Fruit fly (Drosophila melanogaster) whole organism, embryonic: ENCODE measurements around the gene Gale.
A peak's percentile ranks its signal among the peaks of the same experiment; 100 is the strongest.

Experiments used
- Adf1 ChIP-seq: fragments of 200-800 bp; sonication (Bioruptor generic); IDR thresholded peaks from 2 replicates; pipeline ENCODE4 v1.3.6; 2022; ENCODE audit warnings: missing biosample characterization, missing genetic modification characterization
- Atf6 ChIP-seq: fragments of 200-800 bp; sonication (Bioruptor generic); IDR thresholded peaks from 2 replicates; pipeline ENCODE4 v1.3.6; 2022; ENCODE audit warnings: missing biosample characterization, missing genetic modification characterization
- B-H1 ChIP-seq: fragments of 200-800 bp; sonication (Bioruptor generic); IDR thresholded peaks from 3 replicates; pipeline ENCODE4 v1.3.6; 2022; ENCODE audit warnings: missing biosample characterization, missing genetic modification characterization
- Bgb ChIP-seq: fragments of 200-800 bp; sonication (Bioruptor generic); IDR thresholded peaks from 2 replicates; pipeline ENCODE4 v1.3.6; 2022; ENCODE audit warnings: missing biosample characterization, missing genetic modification characterization; ENCODE audit not compliant: partially characterized antibody
- Blimp-1 ChIP-seq: fragments of 200-800 bp; sonication (Bioruptor generic); optimal IDR thresholded peaks from 3 replicates; lab custom pipeline; 2018; ENCODE audit warnings: missing biosample characterization, missing genetic modification characterization, mild to moderate bottlenecking, moderate library complexity, missing genetic modification reagents
- C15 ChIP-seq: fragments of 200-800 bp; sonication (Bioruptor generic); IDR thresholded peaks from 3 replicates; pipeline ENCODE4 v1.3.6; 2022; ENCODE audit warnings: missing biosample characterization, missing genetic modification characterization
- CG10979 ChIP-seq: fragments of 200-800 bp; sonication (Bioruptor generic); optimal IDR thresholded peaks from 2 replicates; lab custom pipeline; 2018; ENCODE audit warnings: missing biosample characterization, mild to moderate bottlenecking, missing genetic modification characterization, moderate library complexity
- CG11398 ChIP-seq: fragments of 200-800 bp; sonication (Bioruptor generic); optimal IDR thresholded peaks from 2 replicates; lab custom pipeline; 2016; ENCODE audit warnings: missing biosample characterization, missing genetic modification characterization
- CG12391 ChIP-seq: fragments of 200-800 bp; sonication (Bioruptor generic); optimal IDR thresholded peaks from 3 replicates; lab custom pipeline; 2018; ENCODE audit warnings: missing biosample characterization, mild to moderate bottlenecking, missing genetic modification characterization, moderate library complexity
- CG12659 ChIP-seq: fragments of 200-800 bp; sonication (Bioruptor generic); optimal IDR thresholded peaks from 3 replicates; lab custom pipeline; 2017; ENCODE audit warnings: mild to moderate bottlenecking, missing biosample characterization, missing genetic modification reagents, missing genetic modification characterization
- CG1529 ChIP-seq: fragments of 200-800 bp; sonication (Bioruptor generic); optimal IDR thresholded peaks from 3 replicates; lab custom pipeline; 2018; ENCODE audit warnings: missing biosample characterization, missing genetic modification characterization
- CG1603 ChIP-seq: fragments of 200-800 bp; sonication (Bioruptor generic); optimal IDR thresholded peaks from 2 replicates; lab custom pipeline; 2019; ENCODE audit warnings: missing biosample characterization, mild to moderate bottlenecking, missing genetic modification characterization, moderate library complexity
- CG18764 ChIP-seq: fragments of 200-800 bp; sonication (Bioruptor generic); optimal IDR thresholded peaks from 3 replicates; lab custom pipeline; 2016; ENCODE audit warnings: missing biosample characterization, missing genetic modification characterization
- CG2199 ChIP-seq: fragments of 200-800 bp; sonication (Bioruptor generic); IDR thresholded peaks from 3 replicates; pipeline ENCODE4 v1.3.6; 2022; ENCODE audit warnings: missing biosample characterization, missing genetic modification characterization
- CG4707 ChIP-seq: fragments of 200-800 bp; sonication (Bioruptor generic); optimal IDR thresholded peaks from 2 replicates; lab custom pipeline; 2018; ENCODE audit warnings: missing biosample characterization, mild to moderate bottlenecking, missing genetic modification characterization, moderate library complexity
- CG6272 ChIP-seq: fragments of 200-800 bp; sonication (Bioruptor generic); IDR thresholded peaks from 2 replicates; pipeline ENCODE4 v1.3.6; 2022; ENCODE audit warnings: missing biosample characterization, missing genetic modification characterization
- CG6683 ChIP-seq: fragments of 200-800 bp; sonication (Bioruptor generic); optimal IDR thresholded peaks from 2 replicates; lab custom pipeline; 2017; ENCODE audit warnings: missing biosample characterization, mild to moderate bottlenecking, missing genetic modification characterization, missing genetic modification reagents
- CG7963 ChIP-seq: fragments of 200-800 bp; sonication (Bioruptor generic); IDR thresholded peaks from 3 replicates; pipeline ENCODE4 v1.3.6; 2022; ENCODE audit warnings: missing biosample characterization, missing genetic modification characterization; ENCODE audit not compliant: partially characterized antibody
- CG8281 ChIP-seq: fragments of 200-800 bp; sonication (Bioruptor generic); optimal IDR thresholded peaks from 2 replicates; lab custom pipeline; 2018; ENCODE audit warnings: missing biosample characterization, mild to moderate bottlenecking, missing genetic modification characterization, moderate library complexity
- Dll ChIP-seq: fragments of 200-800 bp; sonication (Bioruptor generic); IDR thresholded peaks from 4 replicates; pipeline ENCODE4 v1.3.6; 2022; ENCODE audit warnings: missing biosample characterization, missing genetic modification characterization; ENCODE audit not compliant: partially characterized antibody
- Doc3 ChIP-seq: fragments of 200-800 bp; sonication (Bioruptor generic); IDR thresholded peaks from 3 replicates; pipeline ENCODE4 v1.3.6; 2022; ENCODE audit warnings: missing biosample characterization, missing genetic modification characterization; ENCODE audit not compliant: partially characterized antibody
- HHEX ChIP-seq: fragments of 200-800 bp; sonication (Bioruptor generic); optimal IDR thresholded peaks from 3 replicates; lab custom pipeline; 2017; ENCODE audit warnings: missing biosample characterization, mild to moderate bottlenecking, missing genetic modification characterization, missing genetic modification reagents
- Hr39 ChIP-seq: fragments of >200 bp; optimal IDR thresholded peaks from 2 replicates; lab custom pipeline; 2017
- Hr51 ChIP-seq, 2 experiments: fragments of 200-800 bp; sonication (Bioruptor generic); optimal IDR thresholded peaks; 2 replicates in 1 of 2; 3 replicates in 1 of 2; lab custom pipeline; 2016 to 2018; ENCODE audit warnings: missing biosample characterization in 2 of 2, missing genetic modification characterization in 2 of 2, mild to moderate bottlenecking in 1 of 2, moderate library complexity in 1 of 2
- Jarid2 ChIP-seq: fragments of 200-800 bp; sonication (Bioruptor generic); optimal IDR thresholded peaks from 3 replicates; lab custom pipeline; 2017; ENCODE audit warnings: mild to moderate bottlenecking, missing biosample characterization, missing genetic modification reagents, missing genetic modification characterization
- Mad ChIP-seq: fragments of 200-800 bp; sonication (Bioruptor generic); optimal IDR thresholded peaks from 2 replicates; lab custom pipeline; 2016; ENCODE audit warnings: missing biosample characterization, missing genetic modification characterization
- Max ChIP-seq: fragments of 200-800 bp; sonication (Bioruptor generic); optimal IDR thresholded peaks from 2 replicates; lab custom pipeline; 2016; ENCODE audit warnings: missing biosample characterization, mild to moderate bottlenecking, missing genetic modification characterization
- NC2β ChIP-seq: fragments of 200-800 bp; sonication (Bioruptor generic); optimal IDR thresholded peaks from 2 replicates; lab custom pipeline; 2016; ENCODE audit warnings: missing biosample characterization, missing genetic modification characterization
- Nf-YC ChIP-seq: fragments of 200-800 bp; optimal IDR thresholded peaks from 3 replicates; lab custom pipeline; 2019; ENCODE audit warnings: missing biosample characterization, mild to moderate bottlenecking, missing genetic modification characterization, moderate library complexity
- Pdp1 ChIP-seq, 2 experiments: fragments of 200-800 bp; sonication (Bioruptor generic); optimal IDR thresholded peaks; 3 replicates each; lab custom pipeline; 2016; ENCODE audit warnings: missing biosample characterization in 2 of 2, missing genetic modification characterization in 2 of 2, mild to moderate bottlenecking in 1 of 2, moderate library complexity in 1 of 2
- Side ChIP-seq: fragments of 200-800 bp; sonication (Bioruptor generic); optimal IDR thresholded peaks from 2 replicates; lab custom pipeline; 2016; ENCODE audit warnings: missing biosample characterization, missing genetic modification characterization
- Sin3A ChIP-seq: fragments of >200 bp; optimal IDR thresholded peaks from 2 replicates; lab custom pipeline; 2018
- Sox102F ChIP-seq: fragments of 200-800 bp; sonication (Bioruptor generic); optimal IDR thresholded peaks from 2 replicates; lab custom pipeline; 2018; ENCODE audit warnings: missing biosample characterization, mild to moderate bottlenecking, missing genetic modification characterization, moderate library complexity
- Sry-β ChIP-seq: fragments of 200-800 bp; sonication (Bioruptor generic); optimal IDR thresholded peaks from 2 replicates; lab custom pipeline; 2018; ENCODE audit warnings: missing biosample characterization, mild to moderate bottlenecking, missing genetic modification characterization, moderate library complexity
- Tbp ChIP-seq: fragments of >200 bp; optimal IDR thresholded peaks from 2 replicates; lab custom pipeline; 2018; ENCODE audit warnings: missing biosample characterization, missing genetic modification characterization
- Xrp1 ChIP-seq: fragments of 200-800 bp; sonication (Bioruptor generic); IDR thresholded peaks from 2 replicates; pipeline ENCODE4 v1.3.6; 2022; ENCODE audit warnings: missing biosample characterization, missing genetic modification characterization
- ato ChIP-seq: fragments of 200-800 bp; sonication (Bioruptor generic); IDR thresholded peaks from 2 replicates; pipeline ENCODE4 v1.3.6; 2022; ENCODE audit warnings: missing biosample characterization, missing genetic modification characterization; ENCODE audit not compliant: partially characterized antibody
- bbx ChIP-seq: fragments of 200-800 bp; sonication (Bioruptor generic); IDR thresholded peaks from 2 replicates; pipeline ENCODE4 v1.3.6; 2022; ENCODE audit warnings: missing biosample characterization, missing genetic modification characterization; ENCODE audit not compliant: partially characterized antibody
- btn ChIP-seq: fragments of 200-800 bp; sonication (Bioruptor generic); optimal IDR thresholded peaks from 2 replicates; lab custom pipeline; 2016; ENCODE audit warnings: missing biosample characterization, missing genetic modification characterization
- crp ChIP-seq, 2 experiments: fragments of 200-800 bp; sonication (Bioruptor generic); optimal IDR thresholded peaks; 2 replicates in 1 of 2; 3 replicates in 1 of 2; lab custom pipeline; 2017; ENCODE audit warnings: missing biosample characterization in 2 of 2, missing genetic modification characterization in 2 of 2, mild to moderate bottlenecking in 1 of 2, moderate library complexity in 1 of 2
- dati ChIP-seq: fragments of 200-800 bp; sonication (Bioruptor generic); IDR thresholded peaks from 2 replicates; pipeline ENCODE4 v1.3.6; 2022; ENCODE audit warnings: missing biosample characterization, missing genetic modification characterization
- dm ChIP-seq: fragments of 200-800 bp; sonication (Bioruptor generic); optimal IDR thresholded peaks from 3 replicates; lab custom pipeline; 2016; ENCODE audit warnings: missing biosample characterization, missing genetic modification characterization
- fd64A ChIP-seq: fragments of 200-800 bp; sonication (Bioruptor generic); optimal IDR thresholded peaks from 3 replicates; lab custom pipeline; 2018; ENCODE audit warnings: missing biosample characterization, mild to moderate bottlenecking, missing genetic modification characterization
- gro ChIP-seq: fragments of 200-800 bp; sonication (Bioruptor generic); optimal IDR thresholded peaks from 2 replicates; lab custom pipeline; 2016; ENCODE audit warnings: missing biosample characterization, missing genetic modification characterization
- kni ChIP-seq: fragments of 200-800 bp; sonication (Bioruptor generic); optimal IDR thresholded peaks from 3 replicates; lab custom pipeline; 2017; ENCODE audit warnings: mild to moderate bottlenecking, missing biosample characterization, missing genetic modification reagents, missing genetic modification characterization
- nmo ChIP-seq: fragments of 200-800 bp; sonication (Bioruptor generic); optimal IDR thresholded peaks from 2 replicates; lab custom pipeline; 2018; ENCODE audit warnings: missing biosample characterization, mild to moderate bottlenecking, missing genetic modification characterization, moderate library complexity
- slp2 ChIP-seq: fragments of 200-800 bp; sonication (Bioruptor generic); optimal IDR thresholded peaks from 2 replicates; lab custom pipeline; 2016; ENCODE audit warnings: missing biosample characterization, missing genetic modification characterization
- tx ChIP-seq: fragments of 200-800 bp; sonication (Bioruptor generic); optimal IDR thresholded peaks from 2 replicates; lab custom pipeline; 2016; ENCODE audit warnings: missing biosample characterization, missing genetic modification characterization
- vfl ChIP-seq: fragments of 200-800 bp; sonication (Bioruptor generic); optimal IDR thresholded peaks from 2 replicates; lab custom pipeline; 2016; ENCODE audit warnings: missing biosample characterization, missing genetic modification characterization

Gene Gale

dm6 chr3L:634319-635015 is 13.9 kb upstream of the Gale start (continued):
- TF ChIP-seq CG8281 (peak; percentile 74), CG1603 (tag; lab: Kevin White, UChicago) (peak; percentile 93), CG11398 (GFP tag; lab: Kevin White, UChicago) (peak; percentile 89), kni (GFP tag; lab: Kevin White, UChicago) (peak; percentile 72), NC2β (GFP tag; lab: Kevin White, UChicago) (peak; percentile 91), Max (GFP tag; lab: Kevin White, UChicago) (peak; percentile 76), btn (GFP tag; lab: Kevin White, UChicago) (peak; percentile 91), Adf1 (peak; percentile 7; the same call in 1 of the 2 replicates), dati (GFP tag; lab: Robert Waterston, UW) (peak; percentile 90), vfl (GFP tag; lab: Kevin White, UChicago) (peak; percentile 28), CG18764 (GFP tag; lab: Kevin White, UChicago) (peak; percentile 87), CG6683 (GFP tag; lab: Kevin White, UChicago) (peak; percentile 53), HHEX (GFP tag; lab: Kevin White, UChicago) (peak; percentile 74), fd64A (GFP tag; lab: Kevin White, UChicago) (peak; percentile 88), Jarid2 (GFP tag; lab: Kevin White, UChicago) (peak; percentile 57), Doc3 (GFP tag; lab: Robert Waterston, UW) (no peak), Nf-YC (tag; lab: Kevin White, UChicago) (peak; percentile 26), Atf6 (peak; percentile 84), CG10979 (tag; lab: Kevin White, UChicago) (peak; percentile 96), slp2 (GFP tag; lab: Kevin White, UChicago) (peak; percentile 89), Hr39 (lab: Kevin White, UChicago) (no peak), CG1529 (peak; percentile 93), gro (GFP tag; lab: Kevin White, UChicago) (peak; percentile 24), C15 (GFP tag; lab: Robert Waterston, UW) (0 out of 3 replicates have a peak, but pooled peaks have one; percentile 54), Pdp1 (GFP tag; optimal IDR thresholded peaks at IDR 0.05; lab: Kevin White, UChicago) (peak; percentile 82 to 91), CG7963 (no peak), Sin3A (lab: Kevin White, UChicago) (no peak), Hr51 (GFP tag; optimal IDR thresholded peaks at IDR 0.05; lab: Kevin White, UChicago) (peak; percentile 79 to 91), CG2199 (GFP tag; lab: Robert Waterston, UW) (peak; percentile 93), CG12391 (tag; lab: Kevin White, UChicago) (peak; percentile 95), bbx (GFP tag; lab: Robert Waterston, UW) (no peak), Dll (GFP tag; lab: Robert Waterston, UW) (no peak), CG6272 (GFP tag; lab: Robert Waterston, UW) (peak; percentile 82), dm (GFP tag; lab: Kevin White, UChicago) (peak; percentile 87), tx (GFP tag; lab: Kevin White, UChicago) (peak; percentile 88), Sox102F (GFP tag; lab: Kevin White, UChicago) (peak; percentile 95), Tbp (GFP tag; lab: Kevin White, UChicago) (no peak), ato (no peak), crp (GFP tag; optimal IDR thresholded peaks at IDR 0.05; lab: Kevin White, UChicago) (peak in 1 of 2 experiments; percentile 56), Bgb (GFP tag; lab: Robert Waterston, UW) (no peak), Sry-β (peak; percentile 58), Blimp-1 (peak; percentile 94), B-H1 (GFP tag; lab: Robert Waterston, UW) (peak; percentile 91), Xrp1 (GFP tag; lab: Robert Waterston, UW) (peak; percentile 96), nmo (GFP tag; lab: Kevin White, UChicago) (peak; percentile 96), Side (GFP tag; lab: Kevin White, UChicago) (peak; percentile 85), Mad (GFP tag; lab: Kevin White, UChicago) (peak; percentile 82), CG12659 (GFP tag; lab: Kevin White, UChicago) (peak; percentile 89), CG4707 (GFP tag; lab: Kevin White, UChicago) (peak; percentile 84)
